Fruit fly (Drosophila melanogaster) whole organism, embryonic: ENCODE data around the gene fmt.
A peak's percentile ranks its signal among the peaks of the same experiment; 100 is the strongest.

ENCODE experiments used
- Awh ChIP-seq: fragments of 200-800 bp; sonication (Bioruptor generic); IDR thresholded peaks from 2 replicates; pipeline ENCODE4, ENCODE4 v1.3.6; 2022; ENCODE audit warnings: missing biosample characterization, missing genetic modification characterization
- BEAF-32 ChIP-seq: fragments of 200-800 bp; sonication (Bioruptor generic); optimal IDR thresholded peaks from 3 replicates; lab custom pipeline; 2017; ENCODE audit warnings: missing biosample characterization, missing genetic modification characterization, mild to moderate bottlenecking, moderate library complexity, missing genetic modification reagents
- CG11696 ChIP-seq: fragments of 200-800 bp; sonication (Bioruptor generic); IDR thresholded peaks from 2 replicates; pipeline ENCODE4 v1.3.6; 2022; ENCODE audit warnings: missing biosample characterization, missing genetic modification characterization
- CG12744 ChIP-seq: fragments of 200-800 bp; sonication (Bioruptor generic); optimal IDR thresholded peaks from 2 replicates; lab custom pipeline; 2016; ENCODE audit warnings: missing biosample characterization, missing genetic modification characterization
- CG17568 ChIP-seq: fragments of 200-800 bp; sonication (Bioruptor generic); optimal IDR thresholded peaks from 2 replicates; lab custom pipeline; 2018; ENCODE audit warnings: missing biosample characterization, mild to moderate bottlenecking, missing genetic modification characterization, moderate library complexity
- CG18011 ChIP-seq: fragments of 200-800 bp; sonication (Bioruptor generic); optimal IDR thresholded peaks from 2 replicates; lab custom pipeline; 2017; ENCODE audit warnings: missing biosample characterization, missing genetic modification characterization, mild to moderate bottlenecking, moderate library complexity, missing genotype
- CG18476 ChIP-seq: fragments of 200-800 bp; sonication (Bioruptor generic); optimal IDR thresholded peaks from 2 replicates; lab custom pipeline; 2016; ENCODE audit warnings: missing biosample characterization, mild to moderate bottlenecking, missing genetic modification characterization
- CG2120 ChIP-seq: fragments of 200-800 bp; sonication (Bioruptor generic); optimal IDR thresholded peaks from 3 replicates; lab custom pipeline; 2016; ENCODE audit warnings: missing biosample characterization, missing genetic modification characterization
- CG2875 ChIP-seq: fragments of 200-800 bp; sonication (Bioruptor generic); optimal IDR thresholded peaks from 2 replicates; lab custom pipeline; 2017; ENCODE audit warnings: missing biosample characterization, mild to moderate bottlenecking, missing genetic modification characterization, missing genetic modification reagents
- CG31224 ChIP-seq: fragments of 200-800 bp; sonication (Bioruptor generic); IDR thresholded peaks from 2 replicates; pipeline ENCODE4 v1.3.6; 2022; ENCODE audit warnings: missing biosample characterization, missing genetic modification characterization
- CG31365 ChIP-seq: fragments of 200-800 bp; sonication (Bioruptor generic); optimal IDR thresholded peaks from 2 replicates; lab custom pipeline; 2018; ENCODE audit warnings: missing biosample characterization, mild to moderate bottlenecking, missing genetic modification characterization
- CG32767 ChIP-seq: fragments of 200-800 bp; sonication (Bioruptor generic); IDR thresholded peaks from 2 replicates; pipeline ENCODE4 v1.3.6; 2022; ENCODE audit warnings: missing biosample characterization, missing genetic modification characterization
- CG4730 ChIP-seq: fragments of 200-800 bp; sonication (Bioruptor generic); IDR thresholded peaks from 2 replicates; pipeline ENCODE4 v1.3.6; 2022; ENCODE audit warnings: missing biosample characterization, missing genetic modification characterization
- CG6689 ChIP-seq: fragments of 200-800 bp; sonication (Bioruptor generic); IDR thresholded peaks from 2 replicates; pipeline ENCODE4 v1.3.6; 2022; ENCODE audit warnings: missing biosample characterization, missing genetic modification characterization
- CG7839 ChIP-seq: fragments of 200-800 bp; sonication (Bioruptor generic); optimal IDR thresholded peaks from 3 replicates; lab custom pipeline; 2018; ENCODE audit warnings: missing biosample characterization, mild to moderate bottlenecking, missing genetic modification characterization, moderate library complexity
- CG7928 ChIP-seq: fragments of 200-800 bp; sonication (Bioruptor generic); optimal IDR thresholded peaks from 2 replicates; lab custom pipeline; 2017; ENCODE audit warnings: missing biosample characterization, mild to moderate bottlenecking, missing genetic modification characterization
- Chrac-16 ChIP-seq: fragments of 200-800 bp; sonication (Bioruptor generic); optimal IDR thresholded peaks from 3 replicates; lab custom pipeline; 2016; ENCODE audit warnings: missing biosample characterization, missing genetic modification characterization
- CoRest ChIP-seq: fragments of 200-800 bp; sonication (Bioruptor generic); optimal IDR thresholded peaks from 3 replicates; lab custom pipeline; 2018; ENCODE audit warnings: missing biosample characterization, mild to moderate bottlenecking, missing genetic modification characterization, moderate library complexity
- Dref ChIP-seq: fragments of 200-800 bp; sonication (Bioruptor generic); IDR thresholded peaks from 2 replicates; pipeline ENCODE4 v1.3.6; 2022; ENCODE audit warnings: missing biosample characterization, missing genetic modification characterization
- Ets97D ChIP-seq: fragments of 200-800 bp; sonication (Bioruptor generic); optimal IDR thresholded peaks from 3 replicates; lab custom pipeline; 2016; ENCODE audit warnings: missing biosample characterization, missing genetic modification characterization
- HLH4C ChIP-seq: fragments of 200-800 bp; sonication (Bioruptor generic); IDR thresholded peaks from 3 replicates; pipeline ENCODE4 v1.3.6; 2022; ENCODE audit warnings: missing biosample characterization, missing genetic modification characterization; ENCODE audit not compliant: partially characterized antibody
- HLHmδ ChIP-seq: fragments of 200-800 bp; sonication (Bioruptor generic); optimal IDR thresholded peaks from 2 replicates; lab custom pipeline; 2018; ENCODE audit warnings: missing biosample characterization, mild to moderate bottlenecking, missing genetic modification characterization, moderate library complexity
- Meics ChIP-seq: fragments of 200-800 bp; sonication (Bioruptor generic); optimal IDR thresholded peaks from 2 replicates; lab custom pipeline; 2017; ENCODE audit warnings: missing biosample characterization, mild to moderate bottlenecking, missing genetic modification characterization
- NfI ChIP-seq: fragments of 200-800 bp; sonication (Bioruptor generic); optimal IDR thresholded peaks from 3 replicates; lab custom pipeline; 2018; ENCODE audit warnings: missing biosample characterization, mild to moderate bottlenecking, missing genetic modification characterization, moderate library complexity
- Sin3A ChIP-seq: fragments of >200 bp; optimal IDR thresholded peaks from 2 replicates; lab custom pipeline; 2018
- Sry-δ ChIP-seq: fragments of 200-800 bp; sonication (Bioruptor generic); optimal IDR thresholded peaks from 2 replicates; lab custom pipeline; 2016; ENCODE audit warnings: missing biosample characterization, missing genetic modification characterization
- TFAM ChIP-seq: fragments of 200-800 bp; sonication (Bioruptor generic); optimal IDR thresholded peaks from 2 replicates; lab custom pipeline; 2017; ENCODE audit warnings: missing biosample characterization, missing genetic modification characterization, inconsistent platforms
- YL-1 ChIP-seq: fragments of 200-800 bp; sonication (Bioruptor generic); optimal IDR thresholded peaks from 3 replicates; lab custom pipeline; 2017; ENCODE audit warnings: missing biosample characterization, mild to moderate bottlenecking, missing genetic modification characterization
- ato ChIP-seq: fragments of 200-800 bp; sonication (Bioruptor generic); IDR thresholded peaks from 2 replicates; pipeline ENCODE4 v1.3.6; 2022; ENCODE audit warnings: missing biosample characterization, missing genetic modification characterization; ENCODE audit not compliant: partially characterized antibody
- cg ChIP-seq: fragments of 200-800 bp; sonication (Bioruptor generic); optimal IDR thresholded peaks from 3 replicates; lab custom pipeline; 2019; ENCODE audit warnings: missing biosample characterization, mild to moderate bottlenecking, missing genetic modification characterization, moderate library complexity
- chif ChIP-seq, 2 experiments: fragments of 200-800 bp; sonication (Bioruptor generic); optimal IDR thresholded peaks; 3 replicates each; lab custom pipeline; 2016; ENCODE audit warnings: missing biosample characterization in 2 of 2, missing genetic modification characterization in 2 of 2
- chn ChIP-seq: fragments of 200-800 bp; sonication (Bioruptor generic); optimal IDR thresholded peaks from 2 replicates; lab custom pipeline; 2016; ENCODE audit warnings: missing biosample characterization, missing genetic modification characterization
- esg ChIP-seq: fragments of 200-800 bp; sonication (Bioruptor generic); conservative IDR thresholded peaks from 2 replicates; pipeline ENCODE4 v1.3.6; 2022; ENCODE audit warnings: missing biosample characterization, missing genetic modification characterization
- fu2 ChIP-seq: fragments of 200-800 bp; sonication (Bioruptor generic); optimal IDR thresholded peaks from 2 replicates; lab custom pipeline; 2016; ENCODE audit warnings: missing biosample characterization, missing genetic modification characterization
- h ChIP-seq: fragments of >200 bp; optimal IDR thresholded peaks from 2 replicates; lab custom pipeline; 2017
- jumu ChIP-seq: fragments of 200-800 bp; sonication (Bioruptor generic); optimal IDR thresholded peaks from 3 replicates; lab custom pipeline; 2016; ENCODE audit warnings: missing biosample characterization, missing genetic modification characterization
- kay ChIP-seq: fragments of 200-800 bp; sonication (Bioruptor generic); optimal IDR thresholded peaks from 2 replicates; lab custom pipeline; 2016; ENCODE audit warnings: missing biosample characterization, missing genetic modification characterization
- mld ChIP-seq: fragments of 200-800 bp; sonication (Bioruptor generic); IDR thresholded peaks from 3 replicates; pipeline ENCODE4 v1.3.6; 2022; ENCODE audit warnings: missing biosample characterization, missing genetic modification characterization; ENCODE audit not compliant: partially characterized antibody
- nerfin-1 ChIP-seq: fragments of 200-800 bp; sonication (Bioruptor generic); optimal IDR thresholded peaks from 3 replicates; lab custom pipeline; 2019; ENCODE audit warnings: missing biosample characterization, mild to moderate bottlenecking, missing genetic modification characterization, moderate library complexity
- oc ChIP-seq: fragments of 200-800 bp; sonication (Bioruptor generic); optimal IDR thresholded peaks from 2 replicates; lab custom pipeline; 2018; ENCODE audit warnings: missing biosample characterization, mild to moderate bottlenecking, missing genetic modification characterization, moderate library complexity
- slp2 ChIP-seq: fragments of 200-800 bp; sonication (Bioruptor generic); optimal IDR thresholded peaks from 2 replicates; lab custom pipeline; 2016; ENCODE audit warnings: missing biosample characterization, missing genetic modification characterization
- so ChIP-seq: fragments of 200-800 bp; sonication (Bioruptor generic); IDR thresholded peaks from 3 replicates; pipeline ENCODE4 v1.3.6; 2022; ENCODE audit warnings: missing biosample characterization, missing genetic modification characterization
- tll ChIP-seq, 2 experiments: fragments of 200-800 bp in 1 of 2; fragments of >200 bp in 1 of 2; sonication (Bioruptor generic) in 1 of 2; optimal IDR thresholded peaks; 2 replicates each; lab custom pipeline; 2017 to 2019; ENCODE audit warnings: missing biosample characterization in 2 of 2, missing genetic modification characterization in 2 of 2, mild to moderate bottlenecking in 1 of 2, moderate library complexity in 1 of 2
- tna ChIP-seq: fragments of 200-800 bp; sonication (Bioruptor generic); IDR thresholded peaks from 2 replicates; pipeline ENCODE4 v1.3.6; 2022; ENCODE audit warnings: missing biosample characterization, missing genetic modification characterization; ENCODE audit not compliant: partially characterized antibody
- twi ChIP-seq: fragments of 200-800 bp; optimal IDR thresholded peaks from 2 replicates; lab custom pipeline; 2019; ENCODE audit warnings: missing biosample characterization, mild to moderate bottlenecking, missing genetic modification characterization, moderate library complexity
- usp ChIP-seq: fragments of >200 bp; optimal IDR thresholded peaks from 2 replicates; lab custom pipeline; 2017; ENCODE audit warnings: missing biosample characterization, missing genetic modification characterization
- wek ChIP-seq: fragments of 200-800 bp; sonication (Bioruptor generic); optimal IDR thresholded peaks from 3 replicates; lab custom pipeline; 2018; ENCODE audit warnings: missing biosample characterization, mild to moderate bottlenecking, missing genetic modification characterization, moderate library complexity
- wor ChIP-seq: fragments of 200-800 bp; sonication (Bioruptor generic); IDR thresholded peaks from 2 replicates; pipeline ENCODE4 v1.3.6; 2022; ENCODE audit warnings: missing biosample characterization, missing genetic modification characterization
- zfh2 ChIP-seq: fragments of 200-800 bp; sonication (Bioruptor generic); optimal IDR thresholded peaks from 2 replicates; lab custom pipeline; 2016; ENCODE audit warnings: missing biosample characterization, missing genetic modification characterization

fmt gene

DNA sequence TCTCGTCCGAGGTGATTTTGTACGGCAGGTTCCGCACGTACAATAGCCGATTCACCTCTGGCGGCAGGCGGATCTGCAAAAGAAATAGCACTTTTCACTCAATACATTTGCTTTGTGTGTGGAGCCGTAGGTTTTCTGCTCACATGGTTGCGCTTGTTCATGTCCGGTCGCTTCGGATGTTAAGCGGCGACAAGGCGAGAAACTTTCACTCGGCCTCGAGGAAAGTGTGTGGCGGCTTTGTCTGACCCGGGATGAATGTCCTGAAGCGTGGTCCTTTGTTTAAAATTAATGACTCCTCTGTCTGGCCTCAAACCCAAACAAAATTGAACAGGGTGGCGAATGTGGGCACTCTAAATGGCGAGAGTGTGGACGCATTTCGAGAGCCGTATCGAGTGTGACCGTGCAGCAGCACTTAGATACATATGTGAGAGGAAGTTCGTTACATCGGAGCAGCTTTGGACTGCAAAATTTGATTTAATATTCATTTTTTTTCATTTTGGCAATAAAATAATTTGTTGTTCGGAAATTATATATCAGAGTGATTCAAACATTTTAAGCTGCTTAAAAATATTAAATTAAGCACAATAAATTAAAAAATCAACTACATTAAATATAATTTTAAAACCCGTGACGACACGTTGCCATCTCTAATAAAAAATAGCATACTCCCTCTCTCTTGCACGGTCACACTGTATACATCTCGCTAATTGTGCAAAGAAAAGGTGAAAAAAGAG is 19.3 kb upstream of the fmt start, which contains the start of the genes Sf3b6 and Tnpo (continued):
- peak; percentile 79 for TF ChIP-seq wor
- peak; percentile 78 for TF ChIP-seq Ets97D (GFP tag; lab: Kevin White, UChicago)
- TF ChIP-seq HLHmδ (GFP tag; lab: Kevin White, UChicago) = peak; percentile 16
- TF ChIP-seq twi = peak; percentile 83
- peak; percentile 87 for TF ChIP-seq Sry-δ (GFP tag; lab: Kevin White, UChicago)
- peak; percentile 44 for TF ChIP-seq CG12744 (GFP tag; lab: Kevin White, UChicago)
- no peak for TF ChIP-seq CG31365 (tag; lab: Kevin White, UChicago)
- peak; percentile 49 to 74 for TF ChIP-seq chif (GFP tag; optimal IDR thresholded peaks at IDR 0.05; lab: Kevin White, UChicago)
- peak; percentile 67 for TF ChIP-seq nerfin-1 (tag; lab: Kevin White, UChicago)
- peak; percentile 93 for TF ChIP-seq CoRest (tag; lab: Kevin White, UChicago)
- peak; percentile 86 for TF ChIP-seq esg (GFP tag; lab: Robert Waterston, UW)
- no peak for TF ChIP-seq CG2875
- TF ChIP-seq zfh2 (GFP tag; lab: Kevin White, UChicago) = peak; percentile 79
- TF ChIP-seq Awh = peak; percentile 50
- peak; percentile 86 for TF ChIP-seq Chrac-16 (GFP tag; lab: Kevin White, UChicago)
- TF ChIP-seq wek (GFP tag; lab: Kevin White, UChicago) = no peak
- no peak for TF ChIP-seq ato (GFP tag; lab: Robert Waterston, UW)
- no peak for TF ChIP-seq oc (tag; lab: Kevin White, UChicago)
- TF ChIP-seq usp (GFP tag; lab: Kevin White, UChicago) = no peak
- TF ChIP-seq CG7928 (GFP tag; lab: Kevin White, UChicago) = peak; percentile 47
- peak; percentile 62; the same call in 2 of the 3 replicates for TF ChIP-seq HLH4C
- TF ChIP-seq CG11696 (GFP tag; lab: Robert Waterston, UW) = peak; percentile 31; the same call in 1 of the 2 replicates
- peak; percentile 41; the same call in 1 of the 2 replicates for TF ChIP-seq Dref (GFP tag; lab: Robert Waterston, UW)
- TF ChIP-seq CG18011 (GFP tag; lab: Kevin White, UChicago) = peak; percentile 68
- TF ChIP-seq jumu (GFP tag; lab: Kevin White, UChicago) = peak; percentile 66
- TF ChIP-seq cg (GFP tag; lab: Kevin White, UChicago) = no peak
- TF ChIP-seq YL-1 (GFP tag; lab: Kevin White, UChicago) = peak; percentile 86
- TF ChIP-seq BEAF-32 = peak; percentile 89
- TF ChIP-seq slp2 (GFP tag; lab: Kevin White, UChicago) = peak; percentile 31
- peak; percentile 75 for TF ChIP-seq NfI
- 0 out of 3 replicates have a peak, but pooled peaks have one; percentile 12 for TF ChIP-seq mld (GFP tag; lab: Robert Waterston, UW)
- no peak for TF ChIP-seq tna (GFP tag; lab: Robert Waterston, UW)
- TF ChIP-seq so (GFP tag; lab: Robert Waterston, UW) = peak; percentile 73; the same call in 2 of the 3 replicates
- peak; percentile 67 for TF ChIP-seq kay (GFP tag; lab: Kevin White, UChicago)
- peak; percentile 43 to 78 for TF ChIP-seq tll (GFP tag; optimal IDR thresholded peaks at IDR 0.05; lab: Kevin White, UChicago)
- peak; percentile 91 for TF ChIP-seq CG6689
- TF ChIP-seq chn (GFP tag; lab: Kevin White, UChicago) = peak; percentile 66
- TF ChIP-seq CG7839 (tag; lab: Kevin White, UChicago) = no peak
- no peak for TF ChIP-seq TFAM (GFP tag; lab: Kevin White, UChicago)
- TF ChIP-seq CG4730 (GFP tag; lab: Robert Waterston, UW) = peak; percentile 69
- peak; percentile 70 for TF ChIP-seq fu2 (GFP tag; lab: Kevin White, UChicago)
- no peak for TF ChIP-seq CG17568 (GFP tag; lab: Kevin White, UChicago)
- peak; percentile 82 for TF ChIP-seq CG32767 (GFP tag; lab: Robert Waterston, UW)
- peak; percentile 91 for TF ChIP-seq CG2120 (GFP tag; lab: Kevin White, UChicago)
- TF ChIP-seq h (lab: Kevin White, UChicago) = no peak
- peak; percentile 81 for TF ChIP-seq Sin3A (lab: Kevin White, UChicago)
- peak; percentile 67 for TF ChIP-seq CG18476 (GFP tag; lab: Kevin White, UChicago)
- peak; percentile 85 for TF ChIP-seq Meics (GFP tag; lab: Kevin White, UChicago)
- TF ChIP-seq CG31224 (GFP tag; lab: Robert Waterston, UW) = peak; percentile 81
